Worm (Caenorhabditis elegans): ENCODE measurements around the gene col-111.

DNA sequence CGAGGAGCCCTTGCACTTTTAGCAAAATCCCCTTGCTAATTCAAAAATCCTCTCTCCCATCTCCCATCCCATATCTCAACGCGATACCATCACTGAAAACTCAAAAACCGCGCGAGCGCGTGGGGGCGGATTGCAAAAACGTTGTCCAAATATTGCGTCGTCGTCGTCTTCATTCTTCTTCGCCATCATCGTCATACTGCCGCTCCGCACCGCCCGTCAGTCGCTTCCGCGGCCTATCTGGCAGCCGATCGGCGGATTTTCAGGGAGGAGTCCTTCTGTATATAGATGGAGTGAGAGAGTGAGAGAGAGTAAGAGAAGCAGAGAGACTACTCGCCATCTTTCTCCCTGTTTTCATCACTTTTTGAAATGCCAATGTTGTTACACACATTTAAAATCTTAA lies 29.1 kb upstream of the col-111 start:
- no peak for TF ChIP-seq ama-1 (optimal IDR thresholded peaks at IDR 0.05)
- no peak for TF ChIP-seq tra-4 (tag; optimal IDR thresholded peaks at IDR 0.05)
- TF ChIP-seq hmg-4 (GFP tag; optimal IDR thresholded peaks at IDR 0.05), result no peak
- no peak for TF ChIP-seq hnd-1 (tag; optimal IDR thresholded peaks at IDR 0.05)
- no peak for TF ChIP-seq flt-1 (GFP tag; IDR thresholded peaks at IDR 0.05)
- no peak for TF ChIP-seq tbx-11 (GFP tag; IDR thresholded peaks at IDR 0.05)
- TF ChIP-seq pes-1 (GFP tag; IDR thresholded peaks at IDR 0.05), result no peak
- no peak for TF ChIP-seq scrt-1 (GFP tag; IDR thresholded peaks at IDR 0.05)
- no peak for TF ChIP-seq tbx-37 (GFP tag; conservative IDR thresholded peaks at IDR 0.05)
- TF ChIP-seq aly-1 (tag; optimal IDR thresholded peaks at IDR 0.05), result no peak
- TF ChIP-seq F13C5.2 (tag; optimal IDR thresholded peaks at IDR 0.05), result no peak
- TF ChIP-seq ceh-36 (tag; optimal IDR thresholded peaks at IDR 0.05), result no peak
- no peak for TF ChIP-seq hmbx-1 (tag; optimal IDR thresholded peaks at IDR 0.05)
